Fruit fly (Drosophila melanogaster) whole organism: ENCODE data around the gene Myo31DF.

Experiments used
- CG8478 ChIP-seq: fragments of >200 bp; optimal IDR thresholded peaks from 2 replicates; lab custom pipeline; 2018; ENCODE audit warnings: inconsistent platforms
- Dll ChIP-seq: fragments of >200 bp; optimal IDR thresholded peaks from 2 replicates; lab custom pipeline; 2017
- EcR ChIP-seq, 2 experiments: fragments of >200 bp; optimal IDR thresholded peaks; 2 replicates each; lab custom pipeline; 2017; ENCODE audit warnings: missing biosample characterization in 2 of 2, missing genetic modification characterization in 2 of 2, missing genetic modification reagents in 2 of 2
- pan ChIP-seq: fragments of >200 bp; optimal IDR thresholded peaks from 2 replicates; lab custom pipeline; 2017
- psq ChIP-seq: fragments of >200 bp; optimal IDR thresholded peaks from 2 replicates; lab custom pipeline; 2017
- usp ChIP-seq: fragments of >200 bp; optimal IDR thresholded peaks from 2 replicates; lab custom pipeline; 2017; ENCODE audit warnings: missing biosample characterization, missing genetic modification characterization, mixed read lengths

The Myo31DF gene

DNA sequence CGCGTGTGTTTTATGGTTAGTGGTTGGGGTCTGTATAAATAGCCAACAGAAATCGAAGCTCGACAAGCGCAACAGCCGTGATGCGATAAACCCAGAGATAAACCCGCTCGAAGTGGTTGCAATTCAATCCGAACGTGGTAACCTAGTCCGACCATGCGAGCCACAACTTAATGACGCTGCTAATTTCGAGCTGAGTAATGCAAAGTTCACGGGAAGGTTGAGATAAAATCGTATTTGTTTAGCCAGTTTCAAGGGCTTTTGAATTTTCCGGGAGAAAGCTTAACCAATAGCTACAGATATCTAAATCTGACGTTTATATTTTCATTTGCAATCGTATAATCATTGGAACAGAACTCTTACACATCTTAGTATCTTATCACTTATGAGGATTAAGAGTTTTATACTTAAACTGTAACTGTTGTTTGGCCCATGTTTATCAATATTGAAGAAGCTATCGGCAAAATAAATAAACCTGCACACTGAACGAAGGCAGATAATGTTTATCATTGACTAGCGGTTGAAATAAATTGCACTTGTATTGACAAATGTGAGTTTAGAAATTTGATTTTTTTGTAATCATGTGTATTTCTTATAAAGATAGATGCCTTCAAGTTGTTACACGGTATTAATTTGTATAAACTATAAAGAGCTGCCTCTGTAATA is 7.4 kb upstream of the Myo31DF start:
- no peak for TF ChIP-seq CG8478 (lab: Kevin White, UChicago)
- no peak for TF ChIP-seq Dll (lab: Kevin White, UChicago)
- no peak for TF ChIP-seq psq
- no peak for TF ChIP-seq usp
- TF ChIP-seq pan, result no peak
- TF ChIP-seq EcR (GFP tag; optimal IDR thresholded peaks at IDR 0.05; lab: Kevin White, UChicago), result no peak

DNA sequence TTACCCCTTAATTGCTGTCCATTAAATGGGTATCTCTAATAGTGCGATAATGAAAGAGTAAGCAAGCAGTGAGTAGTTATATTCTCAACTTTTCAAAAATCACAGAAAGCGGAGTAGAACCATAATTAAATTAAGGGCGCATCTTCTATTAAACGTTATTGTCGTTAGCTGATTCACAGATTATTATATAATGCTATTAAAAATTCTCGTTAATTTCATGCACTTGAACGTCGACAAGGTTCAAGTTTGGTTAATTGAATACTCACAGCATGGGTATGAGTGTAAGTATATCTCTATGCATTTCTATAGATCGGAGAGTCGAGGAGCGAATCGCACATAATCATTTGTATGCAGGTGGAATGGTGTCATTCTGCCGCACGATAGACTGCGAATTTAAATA is 4.3 kb upstream of the Myo31DF start:
- TF ChIP-seq EcR (GFP tag; optimal IDR thresholded peaks at IDR 0.05; lab: Kevin White, UChicago), result no peak

DNA sequence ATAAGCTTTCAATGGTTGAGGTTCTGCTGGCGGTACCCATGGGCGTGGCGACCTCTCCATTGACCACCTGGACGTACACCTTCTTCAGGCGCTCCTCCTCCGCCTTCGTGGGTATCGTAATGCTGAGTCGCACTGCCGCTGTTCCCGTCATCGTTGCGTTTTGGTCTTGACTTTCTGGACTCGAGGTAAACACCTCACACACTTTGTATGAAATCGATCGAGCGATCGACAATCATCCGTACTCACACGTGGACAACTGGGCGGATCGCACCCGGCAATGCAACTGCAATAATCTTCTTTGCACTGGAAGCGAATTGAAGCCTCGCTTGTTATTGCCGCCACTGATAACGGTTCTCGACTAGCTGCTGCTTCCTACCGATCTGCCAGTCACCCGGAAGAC is 3.5 kb upstream of the Myo31DF start, which contains the start of gene CG7384:
TSS of gene CG7384 (minus strand) at position 366 of the 400 bp plus-strand sequence.
- TF ChIP-seq pan (no peak), EcR (GFP tag; optimal IDR thresholded peaks at IDR 0.05; lab: Kevin White, UChicago) (no peak), usp (no peak), CG8478 (lab: Kevin White, UChicago) (no peak), psq (no peak), Dll (lab: Kevin White, UChicago) (no peak)

DNA sequence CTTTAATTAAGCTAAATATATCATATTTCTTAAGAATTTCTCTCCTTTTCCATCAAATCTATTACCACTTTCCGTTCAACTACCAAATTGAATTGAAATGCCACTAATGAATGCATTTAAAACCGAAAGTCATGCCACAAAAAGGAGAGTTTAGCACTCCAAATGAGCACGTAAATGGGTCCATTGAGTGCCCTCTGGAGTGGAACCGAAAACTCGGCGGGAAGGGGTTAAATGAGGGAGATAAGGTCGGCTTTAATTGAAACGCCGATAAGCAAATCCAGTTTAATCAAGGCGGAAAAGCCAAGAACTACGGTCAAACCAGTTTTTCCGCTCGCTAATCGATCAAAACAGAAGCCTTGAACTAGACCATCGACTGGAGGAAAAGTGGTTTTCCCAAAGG is 1.2 kb downstream of the Myo31DF start:
- no peak for TF ChIP-seq usp
- TF ChIP-seq pan, result no peak
- TF ChIP-seq Dll (lab: Kevin White, UChicago), result no peak
- TF ChIP-seq EcR (GFP tag; optimal IDR thresholded peaks at IDR 0.05; lab: Kevin White, UChicago), result no peak
- TF ChIP-seq CG8478 (lab: Kevin White, UChicago), result no peak
- no peak for TF ChIP-seq psq

DNA sequence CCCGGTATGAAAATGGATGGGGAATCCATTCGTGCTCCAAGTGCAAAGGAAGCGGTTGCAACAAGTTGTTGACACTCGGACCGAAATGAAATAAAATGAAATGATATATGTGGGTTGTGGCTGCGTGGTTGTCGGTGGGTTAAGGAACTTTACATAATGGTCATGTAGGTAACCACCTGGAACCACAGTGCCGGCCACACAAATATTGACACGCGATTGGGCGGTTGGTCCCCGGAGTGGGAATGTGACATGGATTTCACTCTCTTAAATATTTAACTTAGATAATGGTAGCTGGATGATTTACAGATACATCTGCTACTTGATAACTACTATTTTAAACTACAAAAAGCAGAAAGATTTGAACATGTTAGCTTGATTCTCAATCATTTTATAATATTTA is 1.7 kb downstream of the Myo31DF start:
- TF ChIP-seq EcR (GFP tag; optimal IDR thresholded peaks at IDR 0.05; lab: Kevin White, UChicago) (no peak), CG8478 (lab: Kevin White, UChicago) (no peak), Dll (lab: Kevin White, UChicago) (no peak)

DNA sequence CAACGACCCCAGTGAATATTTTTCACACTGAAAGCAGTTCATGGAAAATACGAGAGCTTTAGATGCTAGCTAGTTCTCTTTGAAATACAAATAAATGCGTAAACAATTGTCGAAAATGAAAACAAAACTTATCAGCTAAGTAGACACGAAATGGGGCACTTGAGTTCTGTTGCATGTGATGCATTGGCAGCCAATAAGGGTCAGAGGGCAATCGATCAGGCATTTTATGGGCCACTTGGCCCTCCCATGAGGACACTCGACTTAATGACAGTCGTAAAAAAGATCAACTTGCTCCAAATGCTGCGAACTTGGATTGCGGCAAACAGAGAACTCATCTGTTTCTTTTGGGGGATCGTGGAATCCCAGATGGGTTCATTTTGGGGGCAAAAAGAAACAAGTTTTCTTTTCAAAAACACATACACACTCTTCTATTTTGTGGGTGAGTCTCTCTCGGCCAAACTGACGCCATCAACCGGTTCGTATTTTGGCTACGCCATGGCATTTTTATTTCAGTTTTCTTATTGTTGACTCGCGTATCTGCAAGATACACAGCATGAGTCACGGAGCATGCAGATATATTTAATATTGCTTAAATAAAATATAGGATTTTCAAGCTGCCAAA is 3.1 kb downstream of the Myo31DF start:
- TF ChIP-seq Dll (lab: Kevin White, UChicago) (no peak), CG8478 (lab: Kevin White, UChicago) (no peak), usp (no peak), pan (no peak), psq (no peak), EcR (GFP tag; optimal IDR thresholded peaks at IDR 0.05; lab: Kevin White, UChicago) (no peak)

DNA sequence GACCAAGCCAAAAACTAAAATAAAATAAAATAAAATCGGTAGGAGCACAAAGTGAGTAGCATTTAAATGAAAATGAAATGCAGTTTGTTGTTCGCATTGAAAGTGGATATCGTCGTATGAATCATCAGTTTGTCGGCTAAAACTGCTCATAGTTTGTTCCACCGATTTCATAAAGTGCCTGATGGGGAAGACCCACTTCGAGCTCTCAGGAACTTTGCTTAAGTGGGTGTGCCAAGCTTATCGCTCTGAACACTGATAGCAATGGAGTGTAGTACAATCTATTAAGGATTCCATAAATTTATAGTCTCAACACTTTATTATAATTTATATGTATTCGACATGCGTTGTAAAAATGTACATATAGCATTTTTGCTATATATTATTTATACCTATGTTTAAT is 3.7 kb downstream of the Myo31DF start:
- no peak for TF ChIP-seq pan

DNA sequence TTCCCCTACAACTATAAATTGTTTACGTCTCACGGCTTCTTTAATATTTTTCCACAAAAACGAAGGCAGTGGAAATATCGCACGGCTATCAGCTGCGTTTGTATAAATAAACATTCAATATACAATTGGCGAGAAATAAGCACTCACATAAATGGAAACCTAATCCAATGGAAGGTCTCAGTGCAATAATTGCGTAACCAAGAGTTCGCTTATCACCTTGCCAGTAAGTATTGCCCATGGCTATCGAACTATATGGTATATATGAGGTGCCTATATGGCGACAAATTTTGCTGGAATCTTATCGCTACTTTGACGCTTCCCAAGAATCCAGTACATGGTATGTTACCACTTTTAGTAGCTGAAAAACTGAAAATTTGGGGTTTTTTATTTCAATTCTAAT is 4.3 kb downstream of the Myo31DF start:
- TF ChIP-seq usp (no peak), CG8478 (lab: Kevin White, UChicago) (no peak), psq (no peak), pan (no peak), Dll (lab: Kevin White, UChicago) (no peak), EcR (GFP tag; optimal IDR thresholded peaks at IDR 0.05; lab: Kevin White, UChicago) (no peak)

DNA sequence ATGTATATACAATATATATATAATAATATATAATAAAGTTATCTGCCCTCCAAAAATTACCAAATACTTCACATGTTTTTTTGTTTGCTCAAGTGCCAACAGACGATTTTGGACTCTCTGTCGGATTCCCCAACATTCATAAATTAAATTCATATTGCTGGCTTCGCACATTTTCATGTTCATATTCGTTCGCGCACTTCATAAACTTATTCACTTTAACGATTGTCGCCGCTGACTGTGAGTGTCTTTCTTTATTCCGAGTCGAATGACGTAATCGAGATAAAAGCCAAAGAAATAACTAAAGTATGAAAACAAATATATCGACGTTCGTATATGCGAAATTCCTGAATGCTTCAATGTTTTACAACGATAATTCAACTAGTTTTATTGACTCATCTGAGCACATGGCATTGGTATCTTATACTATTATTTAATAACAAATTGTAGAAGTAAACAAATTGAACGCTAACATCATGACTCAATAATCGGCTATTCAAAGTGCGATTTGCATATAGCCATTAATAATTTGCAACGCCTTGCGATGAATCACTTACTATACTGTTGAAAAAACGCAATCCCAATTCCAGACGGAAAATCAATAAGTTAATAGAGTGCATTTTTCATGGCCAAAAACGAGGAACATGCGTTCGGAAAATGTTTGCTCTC is 6.1 kb downstream of the Myo31DF start:
- TF ChIP-seq Dll (lab: Kevin White, UChicago) (no peak), CG8478 (lab: Kevin White, UChicago) (no peak), usp (no peak), psq (no peak), EcR (GFP tag; optimal IDR thresholded peaks at IDR 0.05; lab: Kevin White, UChicago) (no peak), pan (no peak)

DNA sequence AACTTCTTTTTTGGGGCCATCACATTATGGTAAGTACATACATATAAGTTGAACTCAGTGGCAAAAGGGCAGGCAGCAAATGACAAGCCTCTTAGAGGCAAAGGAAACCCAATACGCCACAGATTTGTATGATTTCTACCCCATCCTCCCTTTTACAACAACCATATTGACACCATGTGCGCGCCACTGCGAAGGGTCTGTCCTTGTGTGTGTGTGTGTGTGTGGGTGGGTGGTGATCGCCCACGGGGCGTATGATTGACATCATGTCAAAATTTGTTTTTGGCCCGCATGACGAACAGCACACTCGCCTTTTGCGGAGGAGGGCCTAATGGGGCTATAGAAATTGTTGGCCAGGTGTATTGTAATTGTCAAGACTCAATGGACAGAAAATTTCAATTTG is 7.0 kb downstream of the Myo31DF start:
- TF ChIP-seq usp (no peak), Dll (lab: Kevin White, UChicago) (no peak), CG8478 (lab: Kevin White, UChicago) (no peak), psq (no peak), pan (no peak), EcR (GFP tag; optimal IDR thresholded peaks at IDR 0.05; lab: Kevin White, UChicago) (no peak)

DNA sequence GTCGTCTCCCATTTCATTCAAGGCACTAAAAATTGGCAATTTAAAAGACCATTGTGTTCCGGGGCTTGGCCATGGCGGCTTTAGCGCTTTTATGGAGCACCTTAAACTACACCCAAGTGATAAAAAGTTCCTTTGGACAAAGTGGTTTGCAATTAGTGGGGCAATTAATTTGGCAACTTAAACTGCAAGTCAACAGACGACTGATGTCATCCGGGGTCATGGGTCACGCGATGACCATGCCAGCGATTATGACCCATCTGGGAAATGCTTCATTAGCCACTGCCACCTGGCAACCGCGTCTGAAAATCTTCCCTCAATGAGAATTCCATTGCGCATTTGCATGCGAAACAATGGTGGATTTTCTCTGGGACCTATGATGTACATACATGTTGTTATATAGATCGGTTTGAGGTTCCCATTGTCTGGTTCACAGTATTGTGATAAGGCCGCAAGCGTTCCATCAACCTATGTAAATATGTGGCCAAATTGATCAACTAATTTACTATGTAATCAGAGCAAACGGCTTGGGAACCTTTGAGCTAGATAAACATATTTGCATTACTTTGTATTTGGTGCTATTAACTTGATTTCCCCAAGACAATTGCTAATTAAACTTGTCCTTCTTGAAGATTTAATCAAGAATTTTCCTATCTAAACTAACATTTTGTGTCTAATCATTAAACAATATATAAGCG is 9.3 kb downstream of the Myo31DF start:
- no peak for TF ChIP-seq usp
- no peak for TF ChIP-seq psq
- no peak for TF ChIP-seq Dll (lab: Kevin White, UChicago)
- TF ChIP-seq CG8478 (lab: Kevin White, UChicago), result no peak
- no peak for TF ChIP-seq pan
- TF ChIP-seq EcR (GFP tag; optimal IDR thresholded peaks at IDR 0.05; lab: Kevin White, UChicago), result no peak

DNA sequence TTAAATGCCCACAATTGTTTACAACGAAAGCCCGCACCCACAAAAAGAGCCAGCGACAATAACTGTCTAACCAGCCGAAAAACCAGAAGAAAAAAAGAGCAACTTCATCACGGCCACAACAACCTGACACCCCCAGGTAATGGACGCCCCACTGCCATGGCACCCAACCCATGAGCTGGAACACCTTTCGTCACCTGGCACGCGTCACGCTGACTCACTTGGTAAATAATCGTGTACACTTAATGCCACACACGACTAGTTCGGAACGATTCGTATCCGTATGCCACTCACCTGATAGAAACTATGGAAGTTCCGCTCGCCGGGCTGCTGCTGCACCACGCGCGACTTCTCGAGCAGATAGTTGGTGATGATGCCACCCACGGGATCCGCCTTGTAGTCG is 10.2 kb downstream of the Myo31DF start:
- TF ChIP-seq psq (no peak), Dll (lab: Kevin White, UChicago) (no peak), usp (no peak), pan (no peak), CG8478 (lab: Kevin White, UChicago) (no peak), EcR (GFP tag; optimal IDR thresholded peaks at IDR 0.05; lab: Kevin White, UChicago) (no peak)
